Fruit fly (Drosophila melanogaster) whole organism, pupa: ENCODE results near the gene betaTub85D.

Source experiments
- CG12605 ChIP-seq: fragments of 200-800 bp; sonication (Bioruptor generic); IDR thresholded peaks from 2 replicates; pipeline ENCODE4 v1.3.6; 2022; ENCODE audit warnings: missing biosample characterization, missing genetic modification characterization
- CG13204 ChIP-seq: fragments of 200-800 bp; sonication (Bioruptor generic); optimal IDR thresholded peaks from 2 replicates; lab custom pipeline; 2018; ENCODE audit warnings: missing biosample characterization, mild to moderate bottlenecking, missing genetic modification characterization, moderate library complexity
- CG15710 ChIP-seq: fragments of 200-800 bp; sonication (Bioruptor generic); optimal IDR thresholded peaks from 2 replicates; lab custom pipeline; 2018; ENCODE audit warnings: missing biosample characterization, mild to moderate bottlenecking, missing genetic modification characterization, moderate library complexity
- CG17806 ChIP-seq: fragments of 200-800 bp; sonication (Bioruptor generic); optimal IDR thresholded peaks from 2 replicates; lab custom pipeline; 2018; ENCODE audit warnings: missing biosample characterization, mild to moderate bottlenecking, missing genetic modification characterization, moderate library complexity
- EcR ChIP-seq: fragments of 200-800 bp; sonication (Bioruptor generic); optimal IDR thresholded peaks from 3 replicates; lab custom pipeline; 2019; ENCODE audit warnings: missing biosample characterization, missing genetic modification characterization, mild to moderate bottlenecking, moderate library complexity, missing genetic modification reagents

DNA sequence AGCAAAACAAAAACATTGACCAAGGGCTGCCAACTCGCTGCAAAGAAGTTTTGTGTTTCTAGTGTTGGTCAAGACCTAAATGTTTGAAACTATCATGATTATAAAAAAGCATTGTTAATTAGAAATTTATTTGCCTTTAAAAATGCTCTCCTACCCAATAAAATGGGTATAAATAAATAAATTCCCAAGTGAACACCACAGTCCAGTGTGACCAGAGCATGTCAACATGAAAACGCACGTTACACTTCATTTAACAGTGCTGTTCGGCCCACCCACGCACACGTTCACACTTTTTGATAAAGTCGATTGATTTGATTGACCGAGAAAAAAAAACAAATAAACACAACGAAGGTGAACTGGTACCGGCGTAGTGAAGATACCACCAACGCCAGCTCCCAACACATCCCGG, 6.0 kb downstream of the betaTub85D start, which contains the start of the genes CG9356, BBIP1 and CG8135:
- no peak for TF ChIP-seq CG12605 (GFP tag; lab: Robert Waterston, UW)
- no peak for TF ChIP-seq EcR (GFP tag; lab: Kevin White, UChicago)
- peak; percentile 51 for TF ChIP-seq CG15710 (tag; lab: Kevin White, UChicago)
- peak; percentile 40 for TF ChIP-seq CG17806
- TF ChIP-seq CG13204: no peak
